Worm (Caenorhabditis elegans): ENCODE data around the gene F42F12.11.

Gene F42F12.11

DNA sequence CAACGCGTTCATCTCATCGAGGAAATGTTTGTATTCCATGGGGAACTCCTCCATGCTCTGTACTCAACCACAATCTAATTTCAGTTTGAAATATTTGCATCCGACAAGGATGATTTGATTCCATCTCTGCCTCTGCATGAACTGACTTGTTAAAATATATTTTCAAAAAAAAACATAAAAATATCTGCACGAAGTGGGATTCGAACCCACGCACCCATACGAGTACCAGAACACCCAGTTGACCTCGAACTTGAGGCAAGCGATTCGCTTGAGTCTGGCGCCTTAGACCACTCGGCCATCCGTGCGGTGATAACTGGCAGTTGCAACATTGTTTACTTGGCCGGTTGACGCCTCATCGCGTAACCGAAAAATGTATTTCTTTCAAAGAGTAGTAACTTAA lies 993 bp downstream of the F42F12.11 start (continued):
- no peak for TF ChIP-seq cey-2 (tag; optimal IDR thresholded peaks at IDR 0.05; ENCODE audit: borderline replicate concordance, insufficient read depth)
- TF ChIP-seq nhr-237 (tag; optimal IDR thresholded peaks at IDR 0.05), result no peak
- no peak for TF ChIP-seq aly-2 (tag; optimal IDR thresholded peaks at IDR 0.05)
- TF ChIP-seq unc-130 (GFP tag; optimal IDR thresholded peaks at IDR 0.05), result peak; percentile 31
- TF ChIP-seq nhr-111 (GFP tag; optimal IDR thresholded peaks at IDR 0.05), result no peak
- TF ChIP-seq ama-1 (optimal IDR thresholded peaks at IDR 0.05), result no peak
- peak; percentile 77 for TF ChIP-seq mes-2 (tag; optimal IDR thresholded peaks at IDR 0.05; ENCODE audit: poor library complexity, severe bottlenecking)
- peak; percentile 63; the same call in 1 of the 2 replicates for TF ChIP-seq tra-1 (GFP tag; IDR thresholded peaks at IDR 0.05)
- peak; percentile 92 for TF ChIP-seq aha-1 (tag)
- TF ChIP-seq dpl-1 (GFP tag; optimal IDR thresholded peaks at IDR 0.05), result no peak
- TF ChIP-seq set-16 (GFP tag; IDR thresholded peaks at IDR 0.05), result no peak
- no peak for TF ChIP-seq dmd-9 (GFP tag; IDR thresholded peaks at IDR 0.05)
- TF ChIP-seq unc-62 (GFP tag; optimal IDR thresholded peaks at IDR 0.05 in 1 of 2), result no peak
- TF ChIP-seq unc-62 (tag; optimal IDR thresholded peaks at IDR 0.05), result no peak
- TF ChIP-seq daf-12 (tag; optimal IDR thresholded peaks at IDR 0.05), result no peak
- TF ChIP-seq lsy-2 (tag; optimal IDR thresholded peaks at IDR 0.05), result no peak
- TF ChIP-seq zag-1 (tag; optimal IDR thresholded peaks at IDR 0.05), result no peak
- peak; percentile 52; the same call in 1 of the 2 replicates for TF ChIP-seq ctbp-1 (GFP tag; IDR thresholded peaks at IDR 0.05)
- TF ChIP-seq daf-19 (GFP tag; conservative IDR thresholded peaks at IDR 0.05), result no peak
- TF ChIP-seq nhr-102 (tag; optimal IDR thresholded peaks at IDR 0.05), result no peak
- no peak for TF ChIP-seq zip-2 (tag; optimal IDR thresholded peaks at IDR 0.05)
- TF ChIP-seq D1046.2 (GFP tag; IDR thresholded peaks at IDR 0.05), result no peak
- no peak for TF ChIP-seq attf-4 (tag; optimal IDR thresholded peaks at IDR 0.05)
- TF ChIP-seq Y75B8A.6 (GFP tag; IDR thresholded peaks at IDR 0.05), result 0 out of 2 replicates have a peak, but pooled peaks have one; percentile 50
- TF ChIP-seq nhr-11 (tag; optimal IDR thresholded peaks at IDR 0.05), result no peak
- TF ChIP-seq F44E2.7 (GFP tag; IDR thresholded peaks at IDR 0.05), result no peak
- TF ChIP-seq ces-1 (GFP tag; optimal IDR thresholded peaks at IDR 0.05), result no peak
- no peak for TF ChIP-seq zip-11 (GFP tag; IDR thresholded peaks at IDR 0.05)
- TF ChIP-seq duxl-1 (tag; optimal IDR thresholded peaks at IDR 0.05; ENCODE audit: poor library complexity), result peak; percentile 53
- peak; percentile 81 for TF ChIP-seq ceh-44 (GFP tag; IDR thresholded peaks at IDR 0.05)
- TF ChIP-seq vab-7 (GFP tag; IDR thresholded peaks at IDR 0.05), result peak; percentile 88
- no peak for TF ChIP-seq lir-3 (tag; optimal IDR thresholded peaks at IDR 0.05)
- peak; percentile 14 for TF ChIP-seq lin-13 (GFP tag; optimal IDR thresholded peaks at IDR 0.05)
- TF ChIP-seq nhr-41 (GFP tag; IDR thresholded peaks at IDR 0.05), result no peak
- TF ChIP-seq lin-15B (tag; optimal IDR thresholded peaks at IDR 0.05), result no peak
- TF ChIP-seq pha-4 (GFP tag; IDR thresholded peaks at IDR 0.05), result peak; percentile 69; the same call in 1 of the 2 replicates
- TF ChIP-seq pha-4 (tag; optimal IDR thresholded peaks at IDR 0.05), result no peak
- no peak for TF ChIP-seq nhr-10 (tag; optimal IDR thresholded peaks at IDR 0.05)
- TF ChIP-seq F10B5.3 (tag; optimal IDR thresholded peaks at IDR 0.05), result no peak
- no peak for TF ChIP-seq egl-27 (tag; optimal IDR thresholded peaks at IDR 0.05)
- TF ChIP-seq ceh-62 (tag; optimal IDR thresholded peaks at IDR 0.05), result no peak
- TF ChIP-seq lin-29 (GFP tag; IDR thresholded peaks at IDR 0.05), result no peak
- TF ChIP-seq mdl-1 (tag; optimal IDR thresholded peaks at IDR 0.05), result no peak
- no peak for TF ChIP-seq tag-97 (GFP tag; IDR thresholded peaks at IDR 0.05)
- 0 out of 2 replicates have a peak, but pooled peaks have one; percentile 51 for TF ChIP-seq ZK337.2 (GFP tag; IDR thresholded peaks at IDR 0.05)
- TF ChIP-seq unc-39 (tag; optimal IDR thresholded peaks at IDR 0.05), result no peak
- TF ChIP-seq snpc-4 (tag; optimal IDR thresholded peaks at IDR 0.05), result no peak
- TF ChIP-seq lin-39 (tag; optimal IDR thresholded peaks at IDR 0.05), result no peak
- TF ChIP-seq mep-1 (tag; optimal IDR thresholded peaks at IDR 0.05), result no peak
- TF ChIP-seq ztf-11 (tag; optimal IDR thresholded peaks at IDR 0.05), result no peak
- no peak for TF ChIP-seq hif-1 (tag; optimal IDR thresholded peaks at IDR 0.05)
- TF ChIP-seq ZK546.5 (tag; optimal IDR thresholded peaks at IDR 0.05), result no peak
- TF ChIP-seq F26F4.8 (GFP tag; conservative IDR thresholded peaks at IDR 0.05), result peak; percentile 67; the same call in 1 of the 2 replicates

Measured in whole organism, L4 larva.